Fruit fly (Drosophila melanogaster): ENCODE measurements around the gene Tengl3.

- no peak for TF ChIP-seq CG8478 (optimal IDR thresholded peaks at IDR 0.05)
- TF ChIP-seq CTCF (optimal IDR thresholded peaks at IDR 0.05), result no peak
These were observed 1.3 kb downstream of the Tengl3 start, which contains the start of gene Sec24CD for dm6 chr2L:2236722-2237121.
